Fruit fly (Drosophila melanogaster): ENCODE measurements around the gene Dtd.

Dtd gene

DNA sequence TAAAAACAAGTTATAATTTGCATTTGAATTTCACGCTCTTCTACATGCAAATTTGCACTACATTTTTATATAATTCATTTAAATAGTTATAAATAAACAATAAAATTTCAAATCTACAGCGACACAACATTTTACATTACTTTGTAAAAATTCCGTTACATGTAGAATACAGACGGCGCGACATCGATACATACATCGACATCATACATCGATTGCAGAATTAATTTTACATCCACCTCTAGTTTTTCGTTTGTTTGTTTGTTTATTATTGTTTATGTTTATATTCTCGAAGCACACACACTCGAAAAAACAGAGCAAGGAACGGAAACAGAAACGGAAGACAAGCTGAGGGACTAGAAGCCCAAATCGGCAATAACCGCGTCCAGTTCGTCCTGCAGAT lies 7.7 kb downstream of the Dtd start, which contains the start of gene CG17230 (continued):
- TF ChIP-seq knrl (GFP tag; IDR thresholded peaks at IDR 0.05; ENCODE audit: partially characterized antibody) (peak; percentile 80), fd64A (GFP tag; optimal IDR thresholded peaks at IDR 0.05) (peak; percentile 17), ap (GFP tag; IDR thresholded peaks at IDR 0.05) (no peak), Opbp (GFP tag; IDR thresholded peaks at IDR 0.05; ENCODE audit: partially characterized antibody) (peak; percentile 75), sob (GFP tag; IDR thresholded peaks at IDR 0.05) (0 out of 2 replicates have a peak, but pooled peaks have one; percentile 13), MBD-R2 (GFP tag; IDR thresholded peaks at IDR 0.05) (peak; percentile 75), Mrtf (GFP tag; IDR thresholded peaks at IDR 0.05) (no peak), Max (GFP tag; optimal IDR thresholded peaks at IDR 0.05) (no peak), dimm (GFP tag; IDR thresholded peaks at IDR 0.05) (no peak), CG13287 (GFP tag; IDR thresholded peaks at IDR 0.05; ENCODE audit: partially characterized antibody) (peak; percentile 82), Eip74EF (GFP tag; optimal IDR thresholded peaks at IDR 0.05) (no peak), bcd (GFP tag; optimal IDR thresholded peaks at IDR 0.05) (no peak), CG3838 (GFP tag; optimal IDR thresholded peaks at IDR 0.05) (peak; percentile 72), vvl (GFP tag; IDR thresholded peaks at IDR 0.05) (0 out of 2 replicates have a peak, but pooled peaks have one; percentile 8), MESR4 (GFP tag; optimal IDR thresholded peaks at IDR 0.05) (peak; percentile 32), inv (GFP tag; IDR thresholded peaks at IDR 0.05; ENCODE audit: partially characterized antibody) (peak; percentile 76), tll (GFP tag; optimal IDR thresholded peaks at IDR 0.05) (no peak), CG34224 (GFP tag; IDR thresholded peaks at IDR 0.05; ENCODE audit: partially characterized antibody) (peak; percentile 77), hb (GFP tag; IDR thresholded peaks at IDR 0.05; ENCODE audit: partially characterized antibody) (peak; percentile 64; the same call in 2 of the 3 replicates), ato (GFP tag; IDR thresholded peaks at IDR 0.05; ENCODE audit: partially characterized antibody) (0 out of 2 replicates have a peak, but pooled peaks have one; percentile 37), CG14710 (tag; optimal IDR thresholded peaks at IDR 0.05) (peak; percentile 43), sug (tag; optimal IDR thresholded peaks at IDR 0.05) (peak; percentile 18), CG17802 (tag; optimal IDR thresholded peaks at IDR 0.05) (no peak), Bgb (GFP tag; IDR thresholded peaks at IDR 0.05; ENCODE audit: partially characterized antibody) (peak; percentile 87), hbn (GFP tag; IDR thresholded peaks at IDR 0.05; ENCODE audit: partially characterized antibody) (peak; percentile 82), CG18262 (tag; optimal IDR thresholded peaks at IDR 0.05) (no peak), CG4424 (GFP tag; optimal IDR thresholded peaks at IDR 0.05) (no peak), BEAF-32 (GFP tag; optimal IDR thresholded peaks at IDR 0.05) (peak; percentile 81), trem (tag; optimal IDR thresholded peaks at IDR 0.05) (peak; percentile 38), CG9797 (GFP tag; optimal IDR thresholded peaks at IDR 0.05) (no peak), CG9609 (GFP tag; optimal IDR thresholded peaks at IDR 0.05) (no peak), ro (GFP tag; IDR thresholded peaks at IDR 0.05) (no peak), CG15696 (tag; optimal IDR thresholded peaks at IDR 0.05) (no peak), Dbx (GFP tag; IDR thresholded peaks at IDR 0.05) (no peak), CG3281 (GFP tag; optimal IDR thresholded peaks at IDR 0.05) (no peak)

DNA sequence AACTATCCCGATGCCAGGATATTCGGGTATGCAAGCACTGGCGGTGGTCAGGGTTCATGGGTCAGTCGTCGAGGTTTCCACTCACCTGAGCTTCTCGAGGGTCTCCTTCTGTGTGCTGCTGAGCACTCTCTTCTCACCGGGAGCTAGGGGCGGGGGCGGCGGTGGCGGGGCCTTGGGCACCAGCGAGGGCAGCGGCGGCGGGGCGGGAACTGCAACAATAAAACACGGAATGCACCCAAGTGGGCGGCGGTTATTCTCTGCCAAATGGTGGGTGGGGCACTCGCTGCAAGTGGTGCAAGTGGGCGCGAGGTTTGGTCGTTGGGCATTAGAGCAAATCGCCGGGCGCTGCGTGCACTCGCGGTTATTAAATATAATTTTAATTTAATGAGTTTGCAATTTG lies 11.2 kb downstream of the Dtd start:
- TF ChIP-seq mirr (GFP tag; optimal IDR thresholded peaks at IDR 0.05) = no peak
- TF ChIP-seq seq (GFP tag; IDR thresholded peaks at IDR 0.05) = no peak
- 0 out of 3 replicates have a peak, but pooled peaks have one; percentile 22 for TF ChIP-seq CG11456 (GFP tag; IDR thresholded peaks at IDR 0.05)

Data from whole organism, embryonic.